Fruit fly (Drosophila melanogaster): ENCODE results near the gene nompC.

dm6 chr2L:5298978-5299627 is 46.9 kb upstream of the nompC start:
- TF ChIP-seq CG8478 (optimal IDR thresholded peaks at IDR 0.05) (no peak), CTCF (optimal IDR thresholded peaks at IDR 0.05) (no peak)

Measured in S2 (cell line).